Fruit fly (Drosophila melanogaster) Kc167 (cell line): ENCODE results near the gene indra.

Experiments used
- Myc ChIP-seq: fragments of >200 bp; optimal IDR thresholded peaks from 2 replicates; lab custom pipeline; 2017; ENCODE audit warnings: missing external identifiers
- Sin3A ChIP-seq: fragments of >200 bp; optimal IDR thresholded peaks from 2 replicates; lab custom pipeline; 2018; ENCODE audit warnings: missing external identifiers
- insv ChIP-seq: fragments of >200 bp; optimal IDR thresholded peaks from 3 replicates; lab custom pipeline; 2018; ENCODE audit warnings: missing external identifiers
- psq ChIP-seq: fragments of >200 bp; optimal IDR thresholded peaks from 2 replicates; lab custom pipeline; 2017; ENCODE audit warnings: missing external identifiers
- ttk ChIP-seq: sonication (Bioruptor generic); optimal IDR thresholded peaks from 2 replicates; lab custom pipeline; 2017; ENCODE audit warnings: missing external identifiers

DNA sequence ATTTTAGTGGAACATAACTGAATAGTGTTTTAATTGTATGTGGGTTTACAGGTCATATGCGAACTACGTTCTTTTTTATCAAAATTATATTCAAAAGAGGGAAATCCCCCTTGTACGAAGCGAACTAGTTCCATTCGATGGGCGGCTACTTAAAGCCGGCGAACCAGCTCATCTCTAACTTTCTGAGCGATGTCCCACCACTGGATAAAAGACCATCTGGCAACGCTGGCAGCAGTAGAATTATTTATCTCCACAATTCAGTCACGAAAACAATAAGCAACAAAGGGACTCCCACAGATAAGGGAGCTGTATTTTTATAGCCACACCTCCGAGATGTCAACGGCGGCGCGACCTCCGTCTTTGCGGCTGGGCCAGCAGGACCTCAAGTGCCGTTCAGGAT, 46.5 kb downstream of the indra start, which contains the start of gene Rabex-5:
- TF ChIP-seq psq (lab: Kevin White, UChicago) (no peak), ttk (lab: Kevin White, UChicago) (no peak), Sin3A (lab: Kevin White, UChicago) (no peak), Myc (lab: Kevin White, UChicago) (no peak), insv (no peak)
